Fruit fly (Drosophila melanogaster) whole organism, embryonic: Measurements from ENCODE around the gene CG3348.

Source experiments
- Antp ChIP-seq: fragments of 200-800 bp; sonication (Bioruptor generic); optimal IDR thresholded peaks from 3 replicates; lab custom pipeline; 2016; ENCODE audit warnings: missing biosample characterization, missing genetic modification characterization
- Bgb ChIP-seq: fragments of 200-800 bp; sonication (Bioruptor generic); IDR thresholded peaks from 2 replicates; pipeline ENCODE4 v1.3.6; 2022; ENCODE audit warnings: missing biosample characterization, missing genetic modification characterization; ENCODE audit not compliant: partially characterized antibody
- CG11398 ChIP-seq: fragments of 200-800 bp; sonication (Bioruptor generic); optimal IDR thresholded peaks from 2 replicates; lab custom pipeline; 2016; ENCODE audit warnings: missing biosample characterization, missing genetic modification characterization
- CG12942 ChIP-seq: fragments of 200-800 bp; sonication (Bioruptor generic); optimal IDR thresholded peaks from 3 replicates; lab custom pipeline; 2016; ENCODE audit warnings: missing biosample characterization, missing genetic modification characterization
- CG14667 ChIP-seq: fragments of 200-800 bp; sonication (Bioruptor generic); IDR thresholded peaks from 2 replicates; pipeline ENCODE4 v1.3.6; 2022; ENCODE audit warnings: missing biosample characterization, missing genetic modification characterization
- CG14710 ChIP-seq: fragments of 200-800 bp; sonication (Bioruptor generic); optimal IDR thresholded peaks from 3 replicates; lab custom pipeline; 2019; ENCODE audit warnings: missing biosample characterization, mild to moderate bottlenecking, missing genetic modification characterization, moderate library complexity
- CG17186 ChIP-seq: fragments of 200-800 bp; sonication (Bioruptor generic); optimal IDR thresholded peaks from 3 replicates; lab custom pipeline; 2017; ENCODE audit warnings: missing biosample characterization, missing genetic modification reagents, missing genetic modification characterization
- CG17802 ChIP-seq: fragments of 200-800 bp; sonication (Bioruptor generic); optimal IDR thresholded peaks from 2 replicates; lab custom pipeline; 2018; ENCODE audit warnings: missing biosample characterization, mild to moderate bottlenecking, missing genetic modification characterization, moderate library complexity
- CG2120 ChIP-seq: fragments of 200-800 bp; sonication (Bioruptor generic); optimal IDR thresholded peaks from 3 replicates; lab custom pipeline; 2016; ENCODE audit warnings: missing biosample characterization, missing genetic modification characterization
- CG2129 ChIP-seq: fragments of 200-800 bp; sonication (Bioruptor generic); IDR thresholded peaks from 2 replicates; pipeline ENCODE4 v1.3.6; 2022; ENCODE audit warnings: missing biosample characterization, missing genetic modification characterization; ENCODE audit not compliant: partially characterized antibody
- CG32767 ChIP-seq: fragments of 200-800 bp; sonication (Bioruptor generic); IDR thresholded peaks from 2 replicates; pipeline ENCODE4 v1.3.6; 2022; ENCODE audit warnings: missing biosample characterization, missing genetic modification characterization
- CG5245 ChIP-seq: fragments of 200-800 bp; sonication (Bioruptor generic); optimal IDR thresholded peaks from 3 replicates; lab custom pipeline; 2016; ENCODE audit warnings: missing biosample characterization, missing genetic modification characterization
- CG6689 ChIP-seq: fragments of 200-800 bp; sonication (Bioruptor generic); IDR thresholded peaks from 2 replicates; pipeline ENCODE4 v1.3.6; 2022; ENCODE audit warnings: missing biosample characterization, missing genetic modification characterization
- CG6813 ChIP-seq: fragments of 200-800 bp; sonication (Bioruptor generic); optimal IDR thresholded peaks from 2 replicates; lab custom pipeline; 2017; ENCODE audit warnings: missing biosample characterization, missing genetic modification characterization, mild to moderate bottlenecking, moderate library complexity, missing genetic modification reagents
- CG7372 ChIP-seq: fragments of 200-800 bp; sonication (Bioruptor generic); IDR thresholded peaks from 2 replicates; pipeline ENCODE4 v1.3.6; 2022; ENCODE audit warnings: missing biosample characterization, missing genetic modification characterization
- CG8281 ChIP-seq: fragments of 200-800 bp; sonication (Bioruptor generic); optimal IDR thresholded peaks from 2 replicates; lab custom pipeline; 2018; ENCODE audit warnings: missing biosample characterization, mild to moderate bottlenecking, missing genetic modification characterization, moderate library complexity
- Dbx ChIP-seq: fragments of 200-800 bp; sonication (Bioruptor generic); IDR thresholded peaks from 3 replicates; pipeline ENCODE4 v1.3.6; 2022; ENCODE audit warnings: missing biosample characterization, missing genetic modification characterization
- Deaf1 ChIP-seq: fragments of 200-800 bp; optimal IDR thresholded peaks from 3 replicates; lab custom pipeline; 2019; ENCODE audit warnings: missing biosample characterization, mild to moderate bottlenecking, missing genetic modification characterization, moderate library complexity
- Dek ChIP-seq: fragments of 200-800 bp; sonication (Bioruptor generic); optimal IDR thresholded peaks from 3 replicates; lab custom pipeline; 2019; ENCODE audit warnings: missing biosample characterization, mild to moderate bottlenecking, missing genetic modification characterization, moderate library complexity
- Gug ChIP-seq: fragments of 200-800 bp; sonication (Bioruptor generic); IDR thresholded peaks from 4 replicates; pipeline ENCODE4 v1.3.6; 2022; ENCODE audit warnings: missing biosample characterization, missing genetic modification characterization
- HLH3B ChIP-seq: fragments of 200-800 bp; sonication (Bioruptor generic); IDR thresholded peaks from 2 replicates; pipeline ENCODE4 v1.3.6; 2022; ENCODE audit warnings: missing biosample characterization, missing genetic modification characterization
- Hr78 ChIP-seq, 2 experiments: fragments of 200-800 bp in 1 of 2; fragments of >200 bp in 1 of 2; sonication (Bioruptor generic) in 1 of 2; optimal IDR thresholded peaks; 2 replicates each; lab custom pipeline; 2017 to 2019; ENCODE audit warnings: missing biosample characterization in 2 of 2, missing genetic modification characterization in 2 of 2, mild to moderate bottlenecking in 1 of 2, moderate library complexity in 1 of 2
- Lhr ChIP-seq: fragments of 200-800 bp; sonication (Bioruptor generic); optimal IDR thresholded peaks from 3 replicates; lab custom pipeline; 2017; ENCODE audit warnings: mild to moderate bottlenecking, missing biosample characterization, missing genetic modification reagents, missing genetic modification characterization
- NK7.1 ChIP-seq: fragments of 200-800 bp; sonication (Bioruptor generic); optimal IDR thresholded peaks from 3 replicates; lab custom pipeline; 2016; ENCODE audit warnings: missing biosample characterization, missing genetic modification characterization
- Neu2 ChIP-seq: fragments of 200-800 bp; sonication (Bioruptor generic); optimal IDR thresholded peaks from 3 replicates; lab custom pipeline; 2016; ENCODE audit warnings: missing biosample characterization, missing genetic modification characterization, borderline replicate concordance
- Poxn ChIP-seq: fragments of 200-800 bp; sonication (Bioruptor generic); IDR thresholded peaks from 2 replicates; pipeline ENCODE4 v1.3.6; 2022; ENCODE audit warnings: missing biosample characterization, missing genetic modification characterization
- Spps ChIP-seq: fragments of 200-800 bp; sonication (Bioruptor generic); optimal IDR thresholded peaks from 2 replicates; lab custom pipeline; 2018; ENCODE audit warnings: missing biosample characterization, mild to moderate bottlenecking, missing genetic modification characterization
- Usf ChIP-seq: fragments of 200-800 bp; sonication (Bioruptor generic); optimal IDR thresholded peaks from 2 replicates; lab custom pipeline; 2017; ENCODE audit warnings: missing genotype, missing biosample characterization, missing genetic modification characterization
- Xbp1 ChIP-seq: fragments of 200-800 bp; sonication (Bioruptor generic); optimal IDR thresholded peaks from 3 replicates; lab custom pipeline; 2016; ENCODE audit warnings: missing biosample characterization, mild to moderate bottlenecking, missing genetic modification characterization
- bbx ChIP-seq: fragments of 200-800 bp; sonication (Bioruptor generic); IDR thresholded peaks from 2 replicates; pipeline ENCODE4 v1.3.6; 2022; ENCODE audit warnings: missing biosample characterization, missing genetic modification characterization; ENCODE audit not compliant: partially characterized antibody
- chm ChIP-seq: fragments of 200-800 bp; sonication (Bioruptor generic); IDR thresholded peaks from 2 replicates; pipeline ENCODE4 v1.3.6; 2022; ENCODE audit warnings: missing biosample characterization, missing genetic modification characterization
- crol ChIP-seq: fragments of 200-800 bp; sonication (Bioruptor generic); IDR thresholded peaks from 2 replicates; pipeline ENCODE4 v1.3.6; 2022; ENCODE audit warnings: missing biosample characterization, missing genetic modification characterization
- dati ChIP-seq: fragments of 200-800 bp; sonication (Bioruptor generic); IDR thresholded peaks from 2 replicates; pipeline ENCODE4 v1.3.6; 2022; ENCODE audit warnings: missing biosample characterization, missing genetic modification characterization
- dysf ChIP-seq: fragments of 200-800 bp; sonication (Bioruptor generic); IDR thresholded peaks from 3 replicates; pipeline ENCODE4 v1.3.6; 2022; ENCODE audit warnings: missing biosample characterization, missing genetic modification characterization
- eve ChIP-seq, 2 experiments: fragments of >200 bp; optimal IDR thresholded peaks; 2 replicates each; lab custom pipeline; 2017; ENCODE audit warnings: missing biosample characterization in 2 of 2, missing genetic modification characterization in 2 of 2
- gcm ChIP-seq: fragments of 200-800 bp; sonication (Bioruptor generic); optimal IDR thresholded peaks from 2 replicates; lab custom pipeline; 2019; ENCODE audit warnings: missing biosample characterization, mild to moderate bottlenecking, missing genetic modification characterization, moderate library complexity
- ind ChIP-seq: fragments of 200-800 bp; sonication (Bioruptor generic); optimal IDR thresholded peaks from 3 replicates; lab custom pipeline; 2016; ENCODE audit warnings: missing biosample characterization, missing genetic modification characterization
- lab ChIP-seq: fragments of 200-800 bp; sonication (Bioruptor generic); optimal IDR thresholded peaks from 3 replicates; lab custom pipeline; 2017; ENCODE audit warnings: missing biosample characterization, missing genetic modification characterization, mild to moderate bottlenecking, moderate library complexity, missing genetic modification reagents
- nom ChIP-seq: fragments of 200-800 bp; sonication (Bioruptor generic); optimal IDR thresholded peaks from 2 replicates; lab custom pipeline; 2017; ENCODE audit warnings: missing biosample characterization, missing genetic modification characterization, mild to moderate bottlenecking, moderate library complexity, missing genetic modification reagents
- oc ChIP-seq: fragments of 200-800 bp; sonication (Bioruptor generic); optimal IDR thresholded peaks from 2 replicates; lab custom pipeline; 2018; ENCODE audit warnings: missing biosample characterization, mild to moderate bottlenecking, missing genetic modification characterization, moderate library complexity
- ro ChIP-seq: fragments of 200-800 bp; sonication (Bioruptor generic); IDR thresholded peaks from 2 replicates; pipeline ENCODE4 v1.3.6; 2022; ENCODE audit warnings: missing biosample characterization, missing genetic modification characterization
- sens-2 ChIP-seq: fragments of 200-800 bp; sonication (Bioruptor generic); IDR thresholded peaks from 2 replicates; pipeline ENCODE4 v1.3.6; 2022; ENCODE audit warnings: missing biosample characterization, missing genetic modification characterization
- tx ChIP-seq: fragments of 200-800 bp; sonication (Bioruptor generic); optimal IDR thresholded peaks from 2 replicates; lab custom pipeline; 2016; ENCODE audit warnings: missing biosample characterization, missing genetic modification characterization
- wdn ChIP-seq: fragments of 200-800 bp; sonication (Bioruptor generic); IDR thresholded peaks from 2 replicates; pipeline ENCODE4 v1.3.6; 2022; ENCODE audit warnings: missing biosample characterization, missing genetic modification characterization

The CG3348 gene

dm6 chr3R:27270379-27271266 is 21.4 kb downstream of the CG3348 start (continued):
- TF ChIP-seq Xbp1 (GFP tag; lab: Kevin White, UChicago) (no peak), nom (GFP tag; lab: Kevin White, UChicago) (peak; percentile 50)

dm6 chr3R:27265330-27265729 is 26.7 kb downstream of the CG3348 start, which contains the start of the genes CG14262 and CG14260:
CG14262 (minus strand) TSS chr3R:27265430.
CG14260 (plus strand) TSS chr3R:27265457.
- TF ChIP-seq Deaf1 (tag; lab: Kevin White, UChicago) (no peak), CG5245 (GFP tag; lab: Kevin White, UChicago) (no peak), chm (GFP tag; lab: Robert Waterston, UW) (no peak), CG17186 (GFP tag; lab: Kevin White, UChicago) (no peak), Spps (tag; lab: Kevin White, UChicago) (no peak), Hr78 (GFP tag; optimal IDR thresholded peaks at IDR 0.05; lab: Kevin White, UChicago) (no peak), gcm (no peak), lab (no peak), CG14667 (no peak), CG7372 (GFP tag; lab: Robert Waterston, UW) (no peak), CG14710 (tag; lab: Kevin White, UChicago) (no peak), CG8281 (tag; lab: Kevin White, UChicago) (no peak)

- peak; percentile 51 for TF ChIP-seq dysf (GFP tag; lab: Robert Waterston, UW)
- TF ChIP-seq Dek, result no peak
- TF ChIP-seq ro, result no peak
- peak; percentile 69 for TF ChIP-seq wdn (GFP tag; lab: Robert Waterston, UW)
- peak; percentile 78 for TF ChIP-seq CG32767 (GFP tag; lab: Robert Waterston, UW)
- peak in 1 of 2 experiments; percentile 52 for TF ChIP-seq eve (GFP tag; optimal IDR thresholded peaks at IDR 0.05; lab: Kevin White, UChicago)
- no peak for TF ChIP-seq Neu2
- no peak for TF ChIP-seq CG12942 (GFP tag; lab: Kevin White, UChicago)
- peak; percentile 89 for TF ChIP-seq bbx (GFP tag; lab: Robert Waterston, UW)
- TF ChIP-seq Lhr (GFP tag; lab: Kevin White, UChicago), result no peak
- no peak for TF ChIP-seq sens-2
- TF ChIP-seq Dbx (GFP tag; lab: Robert Waterston, UW), result peak; percentile 68
- TF ChIP-seq Antp (GFP tag; lab: Kevin White, UChicago), result peak; percentile 70
- TF ChIP-seq CG2129 (GFP tag; lab: Robert Waterston, UW), result peak; percentile 37; the same call in 1 of the 2 replicates
- TF ChIP-seq oc (tag; lab: Kevin White, UChicago), result no peak
- peak; percentile 52; the same call in 1 of the 2 replicates for TF ChIP-seq HLH3B
- TF ChIP-seq Gug (GFP tag; lab: Robert Waterston, UW), result peak; percentile 59; the same call in 3 of the 4 replicates
- peak; percentile 48 for TF ChIP-seq CG11398 (GFP tag; lab: Kevin White, UChicago)
- peak; percentile 91 for TF ChIP-seq Bgb (GFP tag; lab: Robert Waterston, UW)
- TF ChIP-seq NK7.1, result peak; percentile 37
- TF ChIP-seq dati (GFP tag; lab: Robert Waterston, UW), result no peak
- TF ChIP-seq tx (GFP tag; lab: Kevin White, UChicago), result peak; percentile 49
- peak; percentile 40 for TF ChIP-seq CG6813 (GFP tag; lab: Kevin White, UChicago)
- no peak for TF ChIP-seq Usf (GFP tag; lab: Kevin White, UChicago)
- TF ChIP-seq crol (GFP tag; lab: Robert Waterston, UW), result no peak
- peak; percentile 60 for TF ChIP-seq ind
- peak; percentile 56 for TF ChIP-seq CG6689 (GFP tag; lab: Robert Waterston, UW)
- TF ChIP-seq CG2120 (GFP tag; lab: Kevin White, UChicago), result peak; percentile 78
- no peak for TF ChIP-seq CG17802
- TF ChIP-seq Poxn, result no peak
- no peak for TF ChIP-seq CG5245 (GFP tag; lab: Kevin White, UChicago)
Measured at dm6 chr3R:27263434-27264215, 28.4 kb downstream of the CG3348 start, which contains the start of gene woc. woc (minus strand) TSS chr3R:27264055.
